Worm (Caenorhabditis elegans) whole organism, L1 larva: ENCODE data around the gene syx-2.

Source experiments
- aha-1 ChIP-seq: fragments of 150-350 bp; optimal IDR thresholded peaks from 2 replicates; lab custom pipeline; 2014; ENCODE audit warnings: missing biosample characterization, missing genetic modification characterization
- ceh-82 ChIP-seq, 3 experiments: fragments of 150-350 bp in 1 of 3; sonication (generic microtip) in 2 of 3; optimal IDR thresholded peaks; 2 replicates each; lab custom pipeline; 2014 to 2017; ENCODE audit warnings: missing biosample characterization in 3 of 3, missing genetic modification characterization in 3 of 3
- elt-3 ChIP-seq, 6 experiments: fragments of 150-350 bp in 1 of 6; sonication (generic microtip); optimal IDR thresholded peaks; 2 replicates each; lab custom pipeline; 2017 to 2018; ENCODE audit warnings: missing biosample characterization in 6 of 6, missing genetic modification characterization in 6 of 6, inconsistent platforms in 1 of 6
- hlh-17 ChIP-seq: fragments of 200-800 bp; sonication (Bioruptor generic); optimal IDR thresholded peaks from 2 replicates; lab custom pipeline; 2018; ENCODE audit warnings: missing genetic modification characterization, mild to moderate bottlenecking, missing compliant biosample characterization, moderate library complexity, borderline replicate concordance
- nhr-11 ChIP-seq: fragments of 150-350 bp; optimal IDR thresholded peaks from 2 replicates; lab custom pipeline; 2014; ENCODE audit warnings: missing biosample characterization, missing genetic modification characterization
- nhr-237 ChIP-seq: fragments of 150-350 bp; optimal IDR thresholded peaks from 2 replicates; lab custom pipeline; 2014; ENCODE audit warnings: missing biosample characterization, missing genetic modification characterization
- nhr-76 ChIP-seq: sonication (generic microtip); optimal IDR thresholded peaks from 2 replicates; lab custom pipeline; 2017; ENCODE audit warnings: missing biosample characterization, missing genetic modification characterization
- zag-1 ChIP-seq: fragments of 150-350 bp; optimal IDR thresholded peaks from 2 replicates; lab custom pipeline; 2014; ENCODE audit warnings: missing biosample characterization, missing genetic modification characterization

- TF ChIP-seq zag-1 (no peak), hlh-17 (GFP tag; lab: Kevin White, UChicago) (no peak), aha-1 (tag; lab: Kevin White, UChicago) (no peak), nhr-76 (no peak), elt-3 (tag; optimal IDR thresholded peaks at IDR 0.05; lab: Kevin White, UChicago) (no peak), ceh-82 (tag; optimal IDR thresholded peaks at IDR 0.05; lab: Kevin White, UChicago) (no peak), nhr-11 (tag; lab: Kevin White, UChicago) (no peak), nhr-237 (no peak)
Measured at ce11 chrX:14003538-14003937, 43.6 kb downstream of the syx-2 start.
